Worm (Caenorhabditis elegans): ENCODE results near the gene cux-7.
A peak's percentile ranks its signal among the peaks of the same experiment; 100 is the strongest.

ce11 chrIII:7536559-7536958 is 15.9 kb upstream of the cux-7 start, which contains the start of gene lin-39:
- TF ChIP-seq lsy-2 (tag; optimal IDR thresholded peaks at IDR 0.05) = no peak
- TF ChIP-seq unc-39 (tag; optimal IDR thresholded peaks at IDR 0.05) = no peak
- peak; percentile 44 for TF ChIP-seq unc-62 (GFP tag; optimal IDR thresholded peaks at IDR 0.05)
- no peak for TF ChIP-seq nhr-237 (tag; optimal IDR thresholded peaks at IDR 0.05)
- no peak for TF ChIP-seq nhr-2 (tag; optimal IDR thresholded peaks at IDR 0.05)
- TF ChIP-seq sem-2 (GFP tag; optimal IDR thresholded peaks at IDR 0.05) = no peak
- no peak for TF ChIP-seq elt-1 (tag; optimal IDR thresholded peaks at IDR 0.05; ENCODE audit: borderline replicate concordance, insufficient read depth)
- TF ChIP-seq nhr-28 (tag; optimal IDR thresholded peaks at IDR 0.05) = no peak
- no peak for TF ChIP-seq nhr-12 (tag; optimal IDR thresholded peaks at IDR 0.05)
- no peak for TF ChIP-seq ham-2 (GFP tag; optimal IDR thresholded peaks at IDR 0.05)
- TF ChIP-seq tbx-8 (GFP tag; optimal IDR thresholded peaks at IDR 0.05) = no peak
